Fruit fly (Drosophila melanogaster) whole organism, embryonic: ENCODE data around the gene CG33325.
A peak's percentile ranks its signal among the peaks of the same experiment; 100 is the strongest.

ENCODE experiments used
- Atf3 ChIP-seq: fragments of 200-800 bp; sonication (Bioruptor generic); optimal IDR thresholded peaks from 3 replicates; lab custom pipeline; 2016; ENCODE audit warnings: missing biosample characterization, missing genetic modification characterization
- CG11085 ChIP-seq: fragments of 200-800 bp; sonication (Bioruptor generic); IDR thresholded peaks from 2 replicates; pipeline ENCODE4 v1.3.6; 2022; ENCODE audit warnings: missing biosample characterization, missing genetic modification characterization
- CG11696 ChIP-seq: fragments of 200-800 bp; sonication (Bioruptor generic); IDR thresholded peaks from 2 replicates; pipeline ENCODE4 v1.3.6; 2022; ENCODE audit warnings: missing biosample characterization, missing genetic modification characterization
- CG13296 ChIP-seq: fragments of 200-800 bp; sonication (Bioruptor generic); optimal IDR thresholded peaks from 3 replicates; lab custom pipeline; 2018; ENCODE audit warnings: missing biosample characterization, mild to moderate bottlenecking, missing genetic modification characterization
- CG15011 ChIP-seq: fragments of 200-800 bp; sonication (Bioruptor generic); optimal IDR thresholded peaks from 3 replicates; lab custom pipeline; 2018; ENCODE audit warnings: missing biosample characterization, mild to moderate bottlenecking, missing genetic modification characterization
- CG15073 ChIP-seq: fragments of 200-800 bp; sonication (Bioruptor generic); optimal IDR thresholded peaks from 2 replicates; lab custom pipeline; 2016; ENCODE audit warnings: missing biosample characterization, missing genetic modification characterization
- CG15479 ChIP-seq: fragments of 200-800 bp; sonication (Bioruptor generic); optimal IDR thresholded peaks from 3 replicates; lab custom pipeline; 2019; ENCODE audit warnings: missing biosample characterization, mild to moderate bottlenecking, missing genetic modification characterization, moderate library complexity
- CG17802 ChIP-seq: fragments of 200-800 bp; sonication (Bioruptor generic); optimal IDR thresholded peaks from 2 replicates; lab custom pipeline; 2018; ENCODE audit warnings: missing biosample characterization, mild to moderate bottlenecking, missing genetic modification characterization, moderate library complexity
- CG18599 ChIP-seq: fragments of 200-800 bp; sonication (Bioruptor generic); optimal IDR thresholded peaks from 3 replicates; lab custom pipeline; 2017; ENCODE audit warnings: missing biosample characterization, missing genetic modification characterization, mild to moderate bottlenecking, moderate library complexity, missing genetic modification reagents
- CG30431 ChIP-seq: fragments of 200-800 bp; sonication (Bioruptor generic); optimal IDR thresholded peaks from 2 replicates; lab custom pipeline; 2017; ENCODE audit warnings: missing biosample characterization, missing genetic modification characterization
- CG32772 ChIP-seq: fragments of 200-800 bp; sonication (Bioruptor generic); IDR thresholded peaks from 2 replicates; pipeline ENCODE4 v1.3.6; 2022; ENCODE audit warnings: missing biosample characterization, missing genetic modification characterization
- CG4404 ChIP-seq: fragments of 200-800 bp; sonication (Bioruptor generic); IDR thresholded peaks from 2 replicates; pipeline ENCODE4 v1.3.6; 2022; ENCODE audit warnings: missing biosample characterization, missing genetic modification characterization
- CG8388 ChIP-seq: fragments of 200-800 bp; sonication (Bioruptor generic); optimal IDR thresholded peaks from 2 replicates; lab custom pipeline; 2019; ENCODE audit warnings: missing biosample characterization, mild to moderate bottlenecking, missing genetic modification characterization, moderate library complexity
- CG8478 ChIP-seq: fragments of >200 bp; optimal IDR thresholded peaks from 2 replicates; lab custom pipeline; 2018
- CG8924 ChIP-seq: fragments of 200-800 bp; optimal IDR thresholded peaks from 3 replicates; lab custom pipeline; 2019; ENCODE audit warnings: missing biosample characterization, mild to moderate bottlenecking, missing genetic modification characterization, moderate library complexity
- CG9817 ChIP-seq: fragments of 200-800 bp; sonication (Bioruptor generic); optimal IDR thresholded peaks from 2 replicates; lab custom pipeline; 2018; ENCODE audit warnings: missing biosample characterization, mild to moderate bottlenecking, missing genetic modification characterization, moderate library complexity
- CoRest ChIP-seq: fragments of 200-800 bp; sonication (Bioruptor generic); optimal IDR thresholded peaks from 3 replicates; lab custom pipeline; 2018; ENCODE audit warnings: missing biosample characterization, mild to moderate bottlenecking, missing genetic modification characterization, moderate library complexity
- D ChIP-seq, 2 experiments: fragments of 200-800 bp in 1 of 2; fragments of >200 bp in 1 of 2; sonication (Bioruptor generic) in 1 of 2; optimal IDR thresholded peaks; 2 replicates in 1 of 2; 3 replicates in 1 of 2; lab custom pipeline; 2017; ENCODE audit warnings: mild to moderate bottlenecking in 1 of 2, missing biosample characterization in 1 of 2, missing genetic modification characterization in 1 of 2, missing genetic modification reagents in 1 of 2
- Dfd ChIP-seq, 2 experiments: fragments of >200 bp; optimal IDR thresholded peaks; 2 replicates each; lab custom pipeline; 2017; ENCODE audit warnings: missing biosample characterization in 2 of 2, missing genetic modification characterization in 2 of 2
- Dip3 ChIP-seq: fragments of 200-800 bp; sonication (Bioruptor generic); optimal IDR thresholded peaks from 3 replicates; lab custom pipeline; 2016; ENCODE audit warnings: missing biosample characterization, missing genetic modification characterization
- Drgx ChIP-seq: fragments of 200-800 bp; sonication (Bioruptor generic); IDR thresholded peaks from 2 replicates; pipeline ENCODE4 v1.3.6; 2022; ENCODE audit warnings: missing biosample characterization, missing genetic modification characterization
- E2f2 ChIP-seq: fragments of 200-800 bp; sonication (Bioruptor generic); IDR thresholded peaks from 2 replicates; pipeline ENCODE4 v1.3.6; 2022; ENCODE audit warnings: missing biosample characterization, missing genetic modification characterization
- Fer2 ChIP-seq: fragments of 200-800 bp; sonication (Bioruptor generic); optimal IDR thresholded peaks from 2 replicates; lab custom pipeline; 2018; ENCODE audit warnings: missing biosample characterization, mild to moderate bottlenecking, missing genetic modification characterization, moderate library complexity
- HLH3B ChIP-seq: fragments of 200-800 bp; sonication (Bioruptor generic); IDR thresholded peaks from 2 replicates; pipeline ENCODE4 v1.3.6; 2022; ENCODE audit warnings: missing biosample characterization, missing genetic modification characterization
- Hand ChIP-seq: fragments of 200-800 bp; sonication (Bioruptor generic); optimal IDR thresholded peaks from 2 replicates; lab custom pipeline; 2017; ENCODE audit warnings: mild to moderate bottlenecking, missing biosample characterization, missing genetic modification reagents, missing genetic modification characterization
- HmgD ChIP-seq: fragments of 200-800 bp; sonication (Bioruptor generic); optimal IDR thresholded peaks from 3 replicates; lab custom pipeline; 2016; ENCODE audit warnings: missing biosample characterization, missing genetic modification characterization
- Hr51 ChIP-seq, 2 experiments: fragments of 200-800 bp; sonication (Bioruptor generic); optimal IDR thresholded peaks; 2 replicates in 1 of 2; 3 replicates in 1 of 2; lab custom pipeline; 2016 to 2018; ENCODE audit warnings: missing biosample characterization in 2 of 2, missing genetic modification characterization in 2 of 2, mild to moderate bottlenecking in 1 of 2, moderate library complexity in 1 of 2
- MESR4 ChIP-seq: fragments of 200-800 bp; sonication (Bioruptor generic); optimal IDR thresholded peaks from 2 replicates; lab custom pipeline; 2018; ENCODE audit warnings: missing biosample characterization, mild to moderate bottlenecking, missing genetic modification characterization, moderate library complexity
- Med ChIP-seq: fragments of 200-800 bp; sonication (Bioruptor generic); peaks from one replicate; lab custom pipeline; 2016; ENCODE audit warnings: missing biosample characterization, missing genetic modification characterization, mild to moderate bottlenecking, inconsistent platforms, moderate library complexity
- Mes4 ChIP-seq: fragments of 200-800 bp; sonication (Bioruptor generic); optimal IDR thresholded peaks from 2 replicates; lab custom pipeline; 2016; ENCODE audit warnings: missing biosample characterization, missing genetic modification characterization
- NC2α ChIP-seq: fragments of 200-800 bp; sonication (Bioruptor generic); optimal IDR thresholded peaks from 2 replicates; lab custom pipeline; 2016; ENCODE audit warnings: missing biosample characterization, missing genetic modification characterization
- Side ChIP-seq: fragments of 200-800 bp; sonication (Bioruptor generic); optimal IDR thresholded peaks from 2 replicates; lab custom pipeline; 2016; ENCODE audit warnings: missing biosample characterization, missing genetic modification characterization
- Sin3A ChIP-seq: fragments of >200 bp; optimal IDR thresholded peaks from 2 replicates; lab custom pipeline; 2018
- Tbp ChIP-seq: fragments of >200 bp; optimal IDR thresholded peaks from 2 replicates; lab custom pipeline; 2018; ENCODE audit warnings: missing biosample characterization, missing genetic modification characterization
- ase ChIP-seq: fragments of 200-800 bp; sonication (Bioruptor generic); IDR thresholded peaks from 3 replicates; pipeline ENCODE4 v1.3.6; 2022; ENCODE audit warnings: missing biosample characterization, missing genetic modification characterization
- bowl ChIP-seq: fragments of 200-800 bp; sonication (Bioruptor generic); IDR thresholded peaks from 2 replicates; pipeline ENCODE4 v1.3.6; 2022; ENCODE audit warnings: missing biosample characterization, missing genetic modification characterization
- croc ChIP-seq: fragments of 200-800 bp; sonication (Bioruptor generic); conservative IDR thresholded peaks from 3 replicates; pipeline ENCODE4 v1.3.6; 2022; ENCODE audit warnings: missing biosample characterization, missing genetic modification characterization
- ems ChIP-seq: fragments of 200-800 bp; sonication (Bioruptor generic); optimal IDR thresholded peaks from 3 replicates; lab custom pipeline; 2016; ENCODE audit warnings: missing biosample characterization, missing genetic modification characterization
- gfzf ChIP-seq: fragments of 200-800 bp; sonication (Bioruptor generic); optimal IDR thresholded peaks from 2 replicates; lab custom pipeline; 2016; ENCODE audit warnings: missing biosample characterization, mild to moderate bottlenecking, missing genetic modification characterization, moderate library complexity
- h ChIP-seq: fragments of >200 bp; optimal IDR thresholded peaks from 2 replicates; lab custom pipeline; 2017
- pan ChIP-seq, 4 experiments: fragments of >200 bp in 3 of 4; fragments of 200-800 bp in 1 of 4; sonication (Bioruptor generic) in 1 of 4; optimal IDR thresholded peaks in 3 of 4; IDR thresholded peaks in 1 of 4; 2 replicates each; pipeline versions ENCODE4 v1.3.6 to Lab custom; 2017 to 2022; ENCODE audit warnings: missing biosample characterization in 2 of 4, missing genetic modification characterization in 2 of 4, mixed read lengths in 1 of 4
- pum ChIP-seq: fragments of 200-800 bp; sonication (Bioruptor generic); optimal IDR thresholded peaks from 2 replicates; lab custom pipeline; 2016; ENCODE audit warnings: missing biosample characterization, missing genetic modification characterization
- ro ChIP-seq: fragments of 200-800 bp; sonication (Bioruptor generic); IDR thresholded peaks from 2 replicates; pipeline ENCODE4 v1.3.6; 2022; ENCODE audit warnings: missing biosample characterization, missing genetic modification characterization
- scrt ChIP-seq: fragments of 200-800 bp; sonication (Bioruptor generic); optimal IDR thresholded peaks from 2 replicates; lab custom pipeline; 2018; ENCODE audit warnings: missing biosample characterization, mild to moderate bottlenecking, missing genetic modification characterization, moderate library complexity
- slbo ChIP-seq: fragments of 200-800 bp; sonication (Bioruptor generic); IDR thresholded peaks from 2 replicates; pipeline ENCODE4 v1.3.6; 2022; ENCODE audit warnings: missing biosample characterization, missing genetic modification characterization
- tap ChIP-seq: fragments of 200-800 bp; optimal IDR thresholded peaks from 3 replicates; lab custom pipeline; 2019; ENCODE audit warnings: missing biosample characterization, mild to moderate bottlenecking, missing genetic modification characterization, moderate library complexity
- tna ChIP-seq: fragments of 200-800 bp; sonication (Bioruptor generic); IDR thresholded peaks from 2 replicates; pipeline ENCODE4 v1.3.6; 2022; ENCODE audit warnings: missing biosample characterization, missing genetic modification characterization; ENCODE audit not compliant: partially characterized antibody
- usp ChIP-seq: fragments of >200 bp; optimal IDR thresholded peaks from 2 replicates; lab custom pipeline; 2017; ENCODE audit warnings: missing biosample characterization, missing genetic modification characterization
- wek ChIP-seq: fragments of 200-800 bp; sonication (Bioruptor generic); optimal IDR thresholded peaks from 3 replicates; lab custom pipeline; 2018; ENCODE audit warnings: missing biosample characterization, mild to moderate bottlenecking, missing genetic modification characterization, moderate library complexity

CG33325 gene

DNA sequence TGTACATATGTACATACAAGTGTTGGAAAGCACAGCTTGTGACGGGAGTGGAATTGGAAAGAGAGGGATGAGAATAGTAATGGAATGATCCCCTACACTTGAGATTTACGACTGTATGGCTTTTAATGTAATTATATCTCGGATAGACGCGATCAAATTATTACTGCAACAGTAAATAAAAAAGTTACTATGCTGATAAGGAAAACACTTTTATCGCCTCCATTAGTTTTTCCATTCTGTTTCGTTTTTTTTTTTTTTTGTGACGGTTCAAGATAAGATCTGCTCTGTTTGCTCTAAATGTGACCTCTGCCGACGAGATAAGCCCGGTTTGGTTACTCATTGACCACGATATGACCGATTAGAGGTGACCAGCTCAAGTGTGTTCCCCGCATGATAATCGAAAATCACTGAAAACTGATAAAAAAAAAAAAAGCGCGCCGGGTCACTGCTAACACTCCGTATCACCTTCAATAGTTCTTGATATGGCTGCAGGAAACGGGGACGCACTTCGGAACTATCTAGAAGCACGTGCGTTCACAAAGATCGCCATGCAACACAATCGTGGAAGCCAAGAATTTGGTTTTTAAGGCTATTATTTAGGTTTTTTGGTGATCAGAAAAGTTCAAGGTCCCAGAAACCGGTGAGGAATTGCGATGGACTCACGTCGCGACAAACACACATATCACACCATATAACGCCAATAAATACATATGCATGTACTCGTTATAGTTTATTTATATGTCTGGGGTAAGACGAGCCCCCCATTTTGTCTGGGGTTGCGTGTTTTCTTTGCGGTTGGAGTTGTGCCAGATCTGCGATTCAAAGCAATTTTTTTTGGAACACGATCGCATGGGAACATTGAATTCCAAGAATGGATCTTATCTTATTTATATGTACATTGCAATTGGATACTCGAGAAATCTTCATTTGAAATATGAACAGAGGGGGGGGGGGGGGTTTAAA lies 9.0 kb downstream of the CG33325 start, which contains the start of gene p (continued):
- TF ChIP-seq CG15479: peak; percentile 68
- TF ChIP-seq h (lab: Kevin White, UChicago): no peak
- no peak for TF ChIP-seq Tbp
- peak; percentile 51 for TF ChIP-seq ems (GFP tag; lab: Kevin White, UChicago)
- TF ChIP-seq CoRest (tag; lab: Kevin White, UChicago): peak; percentile 11
- TF ChIP-seq pan (optimal IDR thresholded peaks at IDR 0.05; lab: Kevin White, UChicago): no peak
- TF ChIP-seq pan (GFP tag; optimal IDR thresholded peaks at IDR 0.05 in 1 of 2, IDR thresholded peaks at IDR 0.05 in 1 of 2): peak in 1 of 2 experiments; percentile 45
- TF ChIP-seq HmgD (GFP tag; lab: Kevin White, UChicago): no peak
- TF ChIP-seq usp: no peak
- no peak for TF ChIP-seq ase
- no peak for TF ChIP-seq CG13296 (GFP tag; lab: Kevin White, UChicago)
- TF ChIP-seq CG11696 (GFP tag; lab: Robert Waterston, UW): no peak
- TF ChIP-seq wek (GFP tag; lab: Kevin White, UChicago): peak; percentile 39
- no peak for TF ChIP-seq CG30431 (GFP tag; lab: Kevin White, UChicago)
- no peak for TF ChIP-seq Atf3
- no peak for TF ChIP-seq CG9817 (tag; lab: Kevin White, UChicago)
- peak; percentile 21 for TF ChIP-seq CG8924 (tag; lab: Kevin White, UChicago)
- TF ChIP-seq D (optimal IDR thresholded peaks at IDR 0.05; lab: Kevin White, UChicago): no peak
- TF ChIP-seq D (GFP tag; optimal IDR thresholded peaks at IDR 0.05; lab: Kevin White, UChicago): no peak
- TF ChIP-seq Dip3 (GFP tag; lab: Kevin White, UChicago): peak; percentile 30
- TF ChIP-seq pum: peak; percentile 43
- TF ChIP-seq CG15011 (GFP tag; lab: Kevin White, UChicago): no peak
- TF ChIP-seq ro (GFP tag; lab: Robert Waterston, UW): no peak
- no peak for TF ChIP-seq CG4404 (GFP tag; lab: Robert Waterston, UW)
- TF ChIP-seq CG32772: peak; percentile 61
- TF ChIP-seq slbo (GFP tag; lab: Robert Waterston, UW): peak; percentile 56
- TF ChIP-seq gfzf (GFP tag; lab: Kevin White, UChicago): no peak
- no peak for TF ChIP-seq Dfd (GFP tag; optimal IDR thresholded peaks at IDR 0.05; lab: Kevin White, UChicago)
- TF ChIP-seq Mes4 (GFP tag; lab: Kevin White, UChicago): no peak
- TF ChIP-seq tap: peak; percentile 4
- TF ChIP-seq Sin3A (lab: Kevin White, UChicago): no peak
- no peak for TF ChIP-seq CG8478
- TF ChIP-seq MESR4 (GFP tag; lab: Kevin White, UChicago): no peak
- TF ChIP-seq Hr51 (GFP tag; optimal IDR thresholded peaks at IDR 0.05; lab: Kevin White, UChicago): peak in 1 of 2 experiments; percentile 43
- no peak for TF ChIP-seq croc (GFP tag; lab: Robert Waterston, UW)
- TF ChIP-seq Hand (GFP tag; lab: Kevin White, UChicago): peak; percentile 5
- peak; percentile 77 for TF ChIP-seq Med (GFP tag; lab: Kevin White, UChicago)
- TF ChIP-seq Drgx (GFP tag; lab: Robert Waterston, UW): peak; percentile 37
- peak; percentile 28 for TF ChIP-seq Side
- TF ChIP-seq tna (GFP tag; lab: Robert Waterston, UW): no peak
- TF ChIP-seq Fer2: peak; percentile 4
- peak; percentile 28; the same call in 1 of the 2 replicates for TF ChIP-seq HLH3B (GFP tag; lab: Robert Waterston, UW)
- TF ChIP-seq bowl (GFP tag; lab: Robert Waterston, UW): no peak
- TF ChIP-seq CG17802: no peak
- TF ChIP-seq E2f2: no peak
- TF ChIP-seq CG8388 (GFP tag; lab: Kevin White, UChicago): no peak
- no peak for TF ChIP-seq CG15073 (GFP tag; lab: Kevin White, UChicago)
- TF ChIP-seq CG11085 (GFP tag; lab: Robert Waterston, UW): no peak
- peak; percentile 66 for TF ChIP-seq CG18599 (GFP tag; lab: Kevin White, UChicago)
- TF ChIP-seq NC2α (GFP tag; lab: Kevin White, UChicago): peak; percentile 2
- no peak for TF ChIP-seq scrt (GFP tag; lab: Kevin White, UChicago)
